Fruit fly (Drosophila melanogaster) whole organism, embryonic: ENCODE measurements around the gene CG5592.

Experiments
- Antp ChIP-seq: fragments of 200-800 bp; sonication (Bioruptor generic); optimal IDR thresholded peaks from 3 replicates; lab custom pipeline; 2016; ENCODE audit warnings: missing biosample characterization, missing genetic modification characterization
- Atf-2 ChIP-seq: fragments of 200-800 bp; sonication (Bioruptor generic); optimal IDR thresholded peaks from 2 replicates; lab custom pipeline; 2016; ENCODE audit warnings: missing biosample characterization, missing genetic modification characterization
- Bgb ChIP-seq: fragments of 200-800 bp; sonication (Bioruptor generic); IDR thresholded peaks from 2 replicates; pipeline ENCODE4 v1.3.6; 2022; ENCODE audit warnings: missing biosample characterization, missing genetic modification characterization; ENCODE audit not compliant: partially characterized antibody
- CG1024 ChIP-seq: fragments of 200-800 bp; sonication (Bioruptor generic); IDR thresholded peaks from 2 replicates; pipeline ENCODE4 v1.3.6; 2022; ENCODE audit warnings: missing biosample characterization, missing genetic modification characterization
- CG10267 ChIP-seq: fragments of 200-800 bp; sonication (Bioruptor generic); optimal IDR thresholded peaks from 2 replicates; lab custom pipeline; 2018; ENCODE audit warnings: missing biosample characterization, mild to moderate bottlenecking, missing genetic modification characterization, moderate library complexity
- CG10543 ChIP-seq: fragments of 200-800 bp; sonication (Bioruptor generic); optimal IDR thresholded peaks from 3 replicates; lab custom pipeline; 2017; ENCODE audit warnings: missing biosample characterization, mild to moderate bottlenecking, missing genetic modification characterization, moderate library complexity
- CG11085 ChIP-seq: fragments of 200-800 bp; sonication (Bioruptor generic); IDR thresholded peaks from 2 replicates; pipeline ENCODE4 v1.3.6; 2022; ENCODE audit warnings: missing biosample characterization, missing genetic modification characterization
- CG11247 ChIP-seq: fragments of 200-800 bp; sonication (Bioruptor generic); IDR thresholded peaks from 2 replicates; pipeline ENCODE4 v1.3.6; 2022; ENCODE audit warnings: missing biosample characterization, missing genetic modification characterization
- CG11560 ChIP-seq: fragments of 200-800 bp; sonication (Bioruptor generic); IDR thresholded peaks from 3 replicates; pipeline ENCODE4 v1.3.6; 2022; ENCODE audit warnings: missing biosample characterization, missing genetic modification characterization
- CG12071 ChIP-seq: fragments of 200-800 bp; sonication (Bioruptor generic); optimal IDR thresholded peaks from 3 replicates; lab custom pipeline; 2018; ENCODE audit warnings: missing biosample characterization, mild to moderate bottlenecking, missing genetic modification characterization
- CG13296 ChIP-seq: fragments of 200-800 bp; sonication (Bioruptor generic); optimal IDR thresholded peaks from 3 replicates; lab custom pipeline; 2018; ENCODE audit warnings: missing biosample characterization, mild to moderate bottlenecking, missing genetic modification characterization
- CG15514 ChIP-seq: fragments of 200-800 bp; sonication (Bioruptor generic); optimal IDR thresholded peaks from 3 replicates; lab custom pipeline; 2017; ENCODE audit warnings: missing biosample characterization, missing genetic modification characterization, mild to moderate bottlenecking, moderate library complexity, missing genetic modification reagents
- CG1603 ChIP-seq: fragments of 200-800 bp; sonication (Bioruptor generic); optimal IDR thresholded peaks from 2 replicates; lab custom pipeline; 2019; ENCODE audit warnings: missing biosample characterization, mild to moderate bottlenecking, missing genetic modification characterization, moderate library complexity
- CG17912 ChIP-seq: fragments of 200-800 bp; sonication (Bioruptor generic); optimal IDR thresholded peaks from 2 replicates; lab custom pipeline; 2018; ENCODE audit warnings: missing biosample characterization, mild to moderate bottlenecking, missing genetic modification characterization
- CG18599 ChIP-seq: fragments of 200-800 bp; sonication (Bioruptor generic); optimal IDR thresholded peaks from 3 replicates; lab custom pipeline; 2017; ENCODE audit warnings: missing biosample characterization, missing genetic modification characterization, mild to moderate bottlenecking, moderate library complexity, missing genetic modification reagents
- CG32532 ChIP-seq: fragments of 200-800 bp; sonication (Bioruptor generic); IDR thresholded peaks from 2 replicates; pipeline ENCODE4 v1.3.6; 2022; ENCODE audit warnings: missing biosample characterization, missing genetic modification characterization
- CG3407 ChIP-seq: fragments of 200-800 bp; sonication (Bioruptor generic); optimal IDR thresholded peaks from 2 replicates; lab custom pipeline; 2018; ENCODE audit warnings: missing biosample characterization, mild to moderate bottlenecking, missing genetic modification characterization
- CG4820 ChIP-seq: fragments of 200-800 bp; sonication (Bioruptor generic); optimal IDR thresholded peaks from 3 replicates; lab custom pipeline; 2016; ENCODE audit warnings: missing biosample characterization, missing genetic modification characterization
- CG5953 ChIP-seq: fragments of 200-800 bp; sonication (Bioruptor generic); IDR thresholded peaks from 2 replicates; pipeline ENCODE4 v1.3.6; 2022; ENCODE audit warnings: missing biosample characterization, missing genetic modification characterization
- CG6175 ChIP-seq: fragments of 200-800 bp; sonication (Bioruptor generic); IDR thresholded peaks from 3 replicates; pipeline ENCODE4 v1.3.6; 2022; ENCODE audit warnings: missing biosample characterization, missing genetic modification characterization
- CG6854 ChIP-seq: fragments of 200-800 bp; sonication (Bioruptor generic); optimal IDR thresholded peaks from 3 replicates; lab custom pipeline; 2017; ENCODE audit warnings: missing biosample characterization, mild to moderate bottlenecking, missing genetic modification characterization
- CG8281 ChIP-seq: fragments of 200-800 bp; sonication (Bioruptor generic); optimal IDR thresholded peaks from 2 replicates; lab custom pipeline; 2018; ENCODE audit warnings: missing biosample characterization, mild to moderate bottlenecking, missing genetic modification characterization, moderate library complexity
- CG8765 ChIP-seq: fragments of 200-800 bp; sonication (Bioruptor generic); IDR thresholded peaks from 2 replicates; pipeline ENCODE4 v1.3.6; 2022; ENCODE audit warnings: missing biosample characterization, missing genetic modification characterization
- CG8944 ChIP-seq: fragments of 200-800 bp; sonication (Bioruptor generic); optimal IDR thresholded peaks from 3 replicates; lab custom pipeline; 2016; ENCODE audit warnings: missing biosample characterization, missing genetic modification characterization
- CrebB ChIP-seq: fragments of 200-800 bp; sonication (Bioruptor generic); optimal IDR thresholded peaks from 3 replicates; lab custom pipeline; 2018; ENCODE audit warnings: missing biosample characterization, mild to moderate bottlenecking, missing genetic modification characterization
- Dll ChIP-seq: fragments of 200-800 bp; sonication (Bioruptor generic); IDR thresholded peaks from 4 replicates; pipeline ENCODE4 v1.3.6; 2022; ENCODE audit warnings: missing biosample characterization, missing genetic modification characterization; ENCODE audit not compliant: partially characterized antibody
- ERR ChIP-seq: fragments of 200-800 bp; sonication (Bioruptor generic); optimal IDR thresholded peaks from 2 replicates; lab custom pipeline; 2016; ENCODE audit warnings: missing biosample characterization, missing genetic modification characterization
- Hey ChIP-seq: fragments of 200-800 bp; sonication (Bioruptor generic); optimal IDR thresholded peaks from 3 replicates; lab custom pipeline; 2018; ENCODE audit warnings: missing biosample characterization, mild to moderate bottlenecking, missing genetic modification characterization
- Nf-YC ChIP-seq: fragments of 200-800 bp; optimal IDR thresholded peaks from 3 replicates; lab custom pipeline; 2019; ENCODE audit warnings: missing biosample characterization, mild to moderate bottlenecking, missing genetic modification characterization, moderate library complexity
- Rx ChIP-seq: fragments of 200-800 bp; sonication (Bioruptor generic); IDR thresholded peaks from 2 replicates; pipeline ENCODE4 v1.3.6; 2022; ENCODE audit warnings: missing biosample characterization, missing genetic modification characterization
- Sry-β ChIP-seq: fragments of 200-800 bp; sonication (Bioruptor generic); optimal IDR thresholded peaks from 2 replicates; lab custom pipeline; 2018; ENCODE audit warnings: missing biosample characterization, mild to moderate bottlenecking, missing genetic modification characterization, moderate library complexity
- abd-A ChIP-seq: fragments of 200-800 bp; sonication (Bioruptor generic); optimal IDR thresholded peaks from 3 replicates; lab custom pipeline; 2019; ENCODE audit warnings: missing biosample characterization, mild to moderate bottlenecking, missing genetic modification characterization, moderate library complexity
- amos ChIP-seq: fragments of 200-800 bp; sonication (Bioruptor generic); IDR thresholded peaks from 2 replicates; pipeline ENCODE4 v1.3.6; 2022; ENCODE audit warnings: missing biosample characterization, missing genetic modification characterization; ENCODE audit not compliant: partially characterized antibody
- cwo ChIP-seq: fragments of 200-800 bp; sonication (Bioruptor generic); optimal IDR thresholded peaks from 3 replicates; lab custom pipeline; 2017; ENCODE audit warnings: missing biosample characterization, missing genetic modification characterization, mild to moderate bottlenecking, moderate library complexity, missing genetic modification reagents
- da ChIP-seq: fragments of 200-800 bp; sonication (Bioruptor generic); optimal IDR thresholded peaks from 2 replicates; lab custom pipeline; 2016; ENCODE audit warnings: missing biosample characterization, missing genetic modification characterization
- fd3F ChIP-seq: fragments of 200-800 bp; sonication (Bioruptor generic); optimal IDR thresholded peaks from 2 replicates; lab custom pipeline; 2018; ENCODE audit warnings: missing biosample characterization, mild to moderate bottlenecking, missing genetic modification characterization, moderate library complexity
- fd96Cb ChIP-seq: fragments of 200-800 bp; sonication (Bioruptor generic); optimal IDR thresholded peaks from 2 replicates; lab custom pipeline; 2018; ENCODE audit warnings: missing biosample characterization, mild to moderate bottlenecking, missing genetic modification characterization, moderate library complexity
- ftz-f1 ChIP-seq: fragments of 200-800 bp; sonication (Bioruptor generic); optimal IDR thresholded peaks from 2 replicates; lab custom pipeline; 2016; ENCODE audit warnings: missing biosample characterization, missing genetic modification characterization
- gem ChIP-seq: fragments of 200-800 bp; sonication (Bioruptor generic); optimal IDR thresholded peaks from 2 replicates; lab custom pipeline; 2019; ENCODE audit warnings: missing biosample characterization, mild to moderate bottlenecking, missing genetic modification characterization, moderate library complexity
- kni ChIP-seq: fragments of 200-800 bp; sonication (Bioruptor generic); optimal IDR thresholded peaks from 3 replicates; lab custom pipeline; 2017; ENCODE audit warnings: mild to moderate bottlenecking, missing biosample characterization, missing genetic modification reagents, missing genetic modification characterization
- knrl ChIP-seq: fragments of 200-800 bp; sonication (Bioruptor generic); IDR thresholded peaks from 3 replicates; pipeline ENCODE4 v1.3.6; 2022; ENCODE audit warnings: missing biosample characterization, missing genetic modification characterization; ENCODE audit not compliant: partially characterized antibody
- lab ChIP-seq: fragments of 200-800 bp; sonication (Bioruptor generic); optimal IDR thresholded peaks from 3 replicates; lab custom pipeline; 2017; ENCODE audit warnings: missing biosample characterization, missing genetic modification characterization, mild to moderate bottlenecking, moderate library complexity, missing genetic modification reagents
- mirr ChIP-seq: fragments of 200-800 bp; sonication (Bioruptor generic); optimal IDR thresholded peaks from 3 replicates; lab custom pipeline; 2018; ENCODE audit warnings: missing biosample characterization, mild to moderate bottlenecking, missing genetic modification characterization
- sug ChIP-seq: fragments of 200-800 bp; optimal IDR thresholded peaks from 2 replicates; lab custom pipeline; 2019; ENCODE audit warnings: missing biosample characterization, mild to moderate bottlenecking, missing genetic modification characterization, moderate library complexity
- z ChIP-seq: fragments of 200-800 bp; sonication (Bioruptor generic); IDR thresholded peaks from 3 replicates; pipeline ENCODE4 v1.3.6; 2022; ENCODE audit warnings: missing biosample characterization, missing genetic modification characterization

CG5592 gene

dm6 chr3L:5923646-5924122, 26.2 kb downstream of the CG5592 start, which contains the start of gene CG33523 (continued):
- TF ChIP-seq mirr (GFP tag; lab: Kevin White, UChicago) = peak; percentile 66
- TF ChIP-seq CG18599 = peak; percentile 33
- TF ChIP-seq da = no peak
- TF ChIP-seq Bgb (GFP tag; lab: Robert Waterston, UW) = peak; percentile 43; the same call in 1 of the 2 replicates
- peak; percentile 74 for TF ChIP-seq CG10543 (GFP tag; lab: Kevin White, UChicago)
- TF ChIP-seq cwo (GFP tag; lab: Kevin White, UChicago) = peak; percentile 40
- TF ChIP-seq CG11247 (GFP tag; lab: Robert Waterston, UW) = 0 out of 2 replicates have a peak, but pooled peaks have one; percentile 16
- peak; percentile 80 for TF ChIP-seq kni (GFP tag; lab: Kevin White, UChicago)
- TF ChIP-seq sug (tag; lab: Kevin White, UChicago) = peak; percentile 82
- peak; percentile 67 for TF ChIP-seq lab (GFP tag; lab: Kevin White, UChicago)
- peak; percentile 27 for TF ChIP-seq Nf-YC (tag; lab: Kevin White, UChicago)
- TF ChIP-seq Hey = peak; percentile 14
- peak; percentile 1 for TF ChIP-seq CG13296 (GFP tag; lab: Kevin White, UChicago)
- TF ChIP-seq CG12071 (GFP tag; lab: Kevin White, UChicago) = no peak
- TF ChIP-seq CG6175 (GFP tag; lab: Robert Waterston, UW) = peak; percentile 76; the same call in 2 of the 3 replicates
- TF ChIP-seq z (GFP tag; lab: Robert Waterston, UW) = peak; percentile 57; the same call in 2 of the 3 replicates
- peak; percentile 12 for TF ChIP-seq ERR
- TF ChIP-seq amos (GFP tag; lab: Robert Waterston, UW) = peak; percentile 16; the same call in 1 of the 2 replicates
- peak; percentile 31; the same call in 2 of the 3 replicates for TF ChIP-seq knrl (GFP tag; lab: Robert Waterston, UW)
- TF ChIP-seq CG15514 (GFP tag; lab: Kevin White, UChicago) = peak; percentile 23
- TF ChIP-seq CG3407 (GFP tag; lab: Kevin White, UChicago) = no peak
- TF ChIP-seq Antp (GFP tag; lab: Kevin White, UChicago) = no peak
- TF ChIP-seq CrebB = no peak
- peak; percentile 62 for TF ChIP-seq ftz-f1 (GFP tag; lab: Kevin White, UChicago)
- no peak for TF ChIP-seq CG6854 (GFP tag; lab: Kevin White, UChicago)

DNA sequence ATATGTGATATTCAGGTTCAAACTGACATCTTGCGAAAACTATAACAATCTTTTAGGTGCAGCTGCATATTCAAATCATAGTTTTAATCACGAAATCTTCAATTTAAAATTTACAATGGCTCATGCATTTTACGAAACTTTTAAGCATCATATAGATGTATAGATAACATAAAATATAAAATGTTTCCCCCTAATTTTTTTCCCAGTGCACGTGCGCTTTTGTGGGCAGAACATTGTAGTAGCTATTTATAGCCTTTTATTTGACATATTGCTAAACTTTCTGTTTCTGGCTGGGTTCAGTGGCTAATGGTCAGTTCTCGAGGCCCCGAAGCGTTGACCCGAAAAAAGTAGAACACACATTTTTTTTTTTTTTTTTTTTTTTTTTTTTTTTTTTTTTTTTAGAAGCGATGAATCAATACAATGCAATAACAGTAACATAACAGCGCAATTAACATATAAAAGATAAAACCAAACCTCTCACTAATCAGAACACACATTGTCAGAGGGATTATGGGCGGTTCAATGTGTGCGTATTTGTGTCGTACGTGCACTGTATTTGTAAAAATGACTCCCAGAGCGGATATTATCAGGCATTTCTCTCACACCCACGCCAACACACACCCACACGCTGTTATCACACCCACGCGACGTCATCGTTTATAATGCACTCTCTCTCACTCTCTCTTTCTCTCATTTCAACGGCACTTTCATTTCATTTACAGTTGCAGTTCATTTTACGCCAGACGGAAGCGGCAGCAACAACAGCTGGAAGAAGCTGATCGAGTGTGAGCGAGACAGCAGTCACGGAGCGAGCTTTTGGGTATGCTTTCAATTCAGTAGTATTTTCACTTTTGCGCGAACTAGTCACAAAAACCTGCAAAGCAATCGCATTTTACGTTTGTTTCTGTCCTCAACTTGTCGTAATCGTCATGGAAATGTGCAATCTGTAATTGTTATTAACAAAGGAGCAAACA, 28.9 kb downstream of the CG5592 start:
- TF ChIP-seq CG11085 (GFP tag; lab: Robert Waterston, UW) (no peak), Sry-β (GFP tag; lab: Kevin White, UChicago) (no peak), CG32532 (GFP tag; lab: Robert Waterston, UW) (no peak), fd96Cb (tag; lab: Kevin White, UChicago) (peak; percentile 15), CG8765 (GFP tag; lab: Robert Waterston, UW) (no peak), CG11560 (no peak), CG17912 (GFP tag; lab: Kevin White, UChicago) (no peak), fd3F (GFP tag; lab: Kevin White, UChicago) (peak; percentile 27), Atf-2 (GFP tag; lab: Kevin White, UChicago) (peak; percentile 35), CG8281 (tag; lab: Kevin White, UChicago) (no peak), CG4820 (no peak), CG8944 (GFP tag; lab: Kevin White, UChicago) (peak; percentile 36), kni (GFP tag; lab: Kevin White, UChicago) (peak; percentile 74), Dll (0 out of 4 replicates have a peak, but pooled peaks have one; percentile 26), Rx (GFP tag; lab: Robert Waterston, UW) (no peak; the same call in 1 of the 2 replicates), CG1024 (GFP tag; lab: Robert Waterston, UW) (0 out of 2 replicates have a peak, but pooled peaks have one; percentile 12), abd-A (peak; percentile 16), Hey (no peak), gem (tag; lab: Kevin White, UChicago) (peak; percentile 81), CG1603 (tag; lab: Kevin White, UChicago) (peak; percentile 52), CG5953 (GFP tag; lab: Robert Waterston, UW) (peak; percentile 52), CG10267 (tag; lab: Kevin White, UChicago) (no peak), z (GFP tag; lab: Robert Waterston, UW) (no peak), CG10543 (GFP tag; lab: Kevin White, UChicago) (no peak)
